Fruit fly (Drosophila melanogaster): ENCODE data around the gene CG43760.

DNA sequence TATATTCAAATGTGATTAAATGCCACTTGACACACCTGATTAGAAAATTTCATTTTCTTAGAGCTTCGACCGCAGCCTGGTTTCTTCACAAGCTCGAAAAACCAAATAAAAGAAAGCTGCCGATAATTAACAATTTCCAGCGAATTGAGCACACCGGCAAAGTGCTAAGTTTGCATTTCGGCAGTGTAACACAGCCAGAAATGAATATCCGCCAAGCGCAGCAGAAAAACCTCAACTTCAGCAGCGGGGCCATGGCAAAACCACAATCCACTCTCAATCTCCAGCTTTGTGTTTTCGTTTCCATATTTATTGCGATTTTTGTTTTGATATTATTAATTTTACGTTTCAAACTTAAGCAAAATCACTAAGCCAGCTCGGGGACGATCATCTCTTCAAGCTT is 27.3 kb downstream of the CG43760 start:
- TF ChIP-seq CG8478 (optimal IDR thresholded peaks at IDR 0.05) (no peak), pan (optimal IDR thresholded peaks at IDR 0.05) (no peak), psq (optimal IDR thresholded peaks at IDR 0.05) (no peak), usp (GFP tag; optimal IDR thresholded peaks at IDR 0.05) (no peak), EcR (GFP tag; optimal IDR thresholded peaks at IDR 0.05) (no peak), Dll (optimal IDR thresholded peaks at IDR 0.05) (no peak)

All from whole organism.